Worm (Caenorhabditis elegans) whole organism, late embryonic: ENCODE data around the gene T18D3.9.

Experiments
- ama-1 ChIP-seq: fragments of 150-350 bp; optimal IDR thresholded peaks from 2 replicates; lab custom pipeline; 2014
- ceh-14 ChIP-seq: sonication (generic microtip); optimal IDR thresholded peaks from 2 replicates; lab custom pipeline; 2016; ENCODE audit warnings: missing genotype, missing genetic modification characterization, missing compliant biosample characterization
- ceh-2 ChIP-seq: sonication (generic microtip); optimal IDR thresholded peaks from 2 replicates; lab custom pipeline; 2016; ENCODE audit warnings: missing genotype, missing genetic modification characterization, missing compliant biosample characterization
- ceh-22 ChIP-seq: sonication (generic microtip); optimal IDR thresholded peaks from 2 replicates; lab custom pipeline; 2017; ENCODE audit warnings: missing biosample characterization, missing genetic modification characterization
- ceh-24 ChIP-seq: sonication (generic microtip); optimal IDR thresholded peaks from 2 replicates; lab custom pipeline; 2016; ENCODE audit warnings: mild to moderate bottlenecking, missing genetic modification characterization, missing compliant biosample characterization
- ceh-31 ChIP-seq: sonication (generic microtip); optimal IDR thresholded peaks from 2 replicates; lab custom pipeline; 2016; ENCODE audit warnings: missing genetic modification characterization, missing compliant biosample characterization
- ceh-34 ChIP-seq: sonication (generic microtip); optimal IDR thresholded peaks from 2 replicates; lab custom pipeline; 2016; ENCODE audit warnings: mild to moderate bottlenecking, missing genetic modification characterization, missing compliant biosample characterization
- ceh-48 ChIP-seq: sonication (generic microtip); optimal IDR thresholded peaks from 2 replicates; lab custom pipeline; 2016; ENCODE audit warnings: missing genetic modification characterization, inconsistent platforms, missing compliant biosample characterization
- elt-2 ChIP-seq: sonication (generic microtip); optimal IDR thresholded peaks from 2 replicates; lab custom pipeline; 2016; ENCODE audit warnings: missing genetic modification reagents, missing genetic modification characterization, missing compliant biosample characterization
- ets-4 ChIP-seq: sonication (generic microtip); optimal IDR thresholded peaks from 2 replicates; lab custom pipeline; 2016; ENCODE audit warnings: missing genetic modification characterization, missing compliant biosample characterization
- fax-1 ChIP-seq: sonication (generic microtip); optimal IDR thresholded peaks from 2 replicates; lab custom pipeline; 2016; ENCODE audit warnings: missing genotype, missing genetic modification characterization, missing compliant biosample characterization
- fkh-10 ChIP-seq: fragments of 150-350 bp; optimal IDR thresholded peaks from 2 replicates; lab custom pipeline; 2014; ENCODE audit warnings: missing biosample characterization, missing genetic modification reagents, missing genetic modification characterization
- hlh-13 ChIP-seq: fragments of 200-800 bp; sonication (Bioruptor generic); optimal IDR thresholded peaks from 2 replicates; lab custom pipeline; 2018; ENCODE audit warnings: mild to moderate bottlenecking, missing genetic modification characterization, missing compliant biosample characterization
- hlh-30 ChIP-seq: sonication (generic microtip); optimal IDR thresholded peaks from 2 replicates; lab custom pipeline; 2017; ENCODE audit warnings: antibody characterized with exemption, missing genetic modification characterization, missing compliant biosample characterization; ENCODE audit not compliant: insufficient read depth
- hlh-6 ChIP-seq: sonication (generic microtip); optimal IDR thresholded peaks from 2 replicates; lab custom pipeline; 2016; ENCODE audit warnings: missing genotype, missing genetic modification characterization, missing compliant biosample characterization
- lin-11 ChIP-seq: fragments of 200-800 bp; sonication (Bioruptor generic); optimal IDR thresholded peaks from 2 replicates; lab custom pipeline; 2018; ENCODE audit warnings: mild to moderate bottlenecking, missing genetic modification characterization, missing compliant biosample characterization
- madf-2 ChIP-seq: sonication (generic microtip); optimal IDR thresholded peaks from 2 replicates; lab custom pipeline; 2017; ENCODE audit warnings: missing genetic modification characterization, missing compliant biosample characterization
- nfya-1 ChIP-seq: sonication (generic microtip); optimal IDR thresholded peaks from 2 replicates; lab custom pipeline; 2017; ENCODE audit warnings: missing genetic modification characterization, mild to moderate bottlenecking, missing compliant biosample characterization, antibody characterized with exemption, moderate library complexity
- nhr-11 ChIP-seq: fragments of 150-350 bp; optimal IDR thresholded peaks from 2 replicates; lab custom pipeline; 2014; ENCODE audit warnings: missing biosample characterization, missing genetic modification characterization
- npax-4 ChIP-seq: sonication (generic microtip); optimal IDR thresholded peaks from 2 replicates; lab custom pipeline; 2016; ENCODE audit warnings: missing genetic modification characterization, missing compliant biosample characterization
- odd-2 ChIP-seq: sonication (generic microtip); optimal IDR thresholded peaks from 2 replicates; lab custom pipeline; 2017; ENCODE audit warnings: antibody characterized with exemption, mild to moderate bottlenecking, missing genetic modification characterization, missing compliant biosample characterization
- pat-9 ChIP-seq: fragments of 200-800 bp; sonication (Bioruptor generic); optimal IDR thresholded peaks from 2 replicates; lab custom pipeline; 2018; ENCODE audit warnings: mild to moderate bottlenecking, missing genetic modification characterization, moderate library complexity, missing compliant biosample characterization
- pha-2 ChIP-seq: sonication (generic microtip); optimal IDR thresholded peaks from 2 replicates; lab custom pipeline; 2017; ENCODE audit warnings: mild to moderate bottlenecking, missing genetic modification characterization, missing compliant biosample characterization
- pqm-1 ChIP-seq: sonication (generic microtip); optimal IDR thresholded peaks from 2 replicates; lab custom pipeline; 2016; ENCODE audit warnings: missing genetic modification characterization, missing compliant biosample characterization
- ref-2 ChIP-seq: sonication (generic microtip); optimal IDR thresholded peaks from 2 replicates; lab custom pipeline; 2016; ENCODE audit warnings: missing genetic modification characterization, missing compliant biosample characterization
- rnt-1 ChIP-seq: sonication (generic microtip); optimal IDR thresholded peaks from 2 replicates; lab custom pipeline; 2016; ENCODE audit warnings: missing genetic modification characterization, missing compliant biosample characterization
- sdc-2 ChIP-seq: sonication (generic microtip); optimal IDR thresholded peaks from 2 replicates; lab custom pipeline; 2016; ENCODE audit warnings: missing genotype, missing genetic modification characterization, missing compliant biosample characterization
- sox-2 ChIP-seq: fragments of 200-800 bp; sonication (Bioruptor generic); IDR thresholded peaks from 2 replicates; pipeline ENCODE4 v1.3.6; 2022; ENCODE audit warnings: missing genetic modification reagents, missing genetic modification characterization, missing compliant biosample characterization
- sox-4 ChIP-seq: sonication (generic microtip); optimal IDR thresholded peaks from 2 replicates; lab custom pipeline; 2017; ENCODE audit warnings: mild to moderate bottlenecking, missing genetic modification characterization, inconsistent platforms, missing compliant biosample characterization
- tbx-2 ChIP-seq: sonication (generic microtip); optimal IDR thresholded peaks from 2 replicates; lab custom pipeline; 2016; ENCODE audit warnings: missing genetic modification characterization, missing compliant biosample characterization
- tbx-7 ChIP-seq: sonication (generic microtip); optimal IDR thresholded peaks from 2 replicates; lab custom pipeline; 2016; ENCODE audit warnings: missing genotype, missing genetic modification characterization, missing compliant biosample characterization
- unc-42 ChIP-seq: sonication (generic microtip); optimal IDR thresholded peaks from 2 replicates; lab custom pipeline; 2016; ENCODE audit warnings: missing genotype, missing genetic modification characterization, missing compliant biosample characterization
- unc-86 ChIP-seq: sonication (generic microtip); optimal IDR thresholded peaks from 2 replicates; lab custom pipeline; 2016; ENCODE audit warnings: missing genetic modification characterization, missing compliant biosample characterization

Gene T18D3.9

ce11 chrX:12454290-12454795 is at the start of gene T18D3.9, which contains the start of gene T18D3.1:
Gene T18D3.9, minus strand, starts transcription at chrX:12454457.
Gene T18D3.1, plus strand, starts transcription at chrX:12454745.
- no peak for TF ChIP-seq madf-2 (tag; lab: Kevin White, UChicago)
- TF ChIP-seq nhr-11 (tag; lab: Kevin White, UChicago), result no peak
- TF ChIP-seq hlh-6 (tag; lab: Kevin White, UChicago), result no peak
- TF ChIP-seq npax-4 (tag; lab: Kevin White, UChicago), result no peak
- no peak for TF ChIP-seq fax-1 (tag; lab: Kevin White, UChicago)
- TF ChIP-seq ets-4, result no peak
- no peak for TF ChIP-seq pat-9 (tag; lab: Kevin White, UChicago)
- no peak for TF ChIP-seq ceh-22 (tag; lab: Kevin White, UChicago)
- TF ChIP-seq nfya-1 (tag; lab: Kevin White, UChicago), result peak; percentile 16
- TF ChIP-seq ceh-31 (tag; lab: Kevin White, UChicago), result peak; percentile 42
- no peak for TF ChIP-seq elt-2 (tag; lab: Kevin White, UChicago)
- TF ChIP-seq tbx-2 (tag; lab: Kevin White, UChicago), result peak; percentile 30
- no peak for TF ChIP-seq odd-2 (tag; lab: Kevin White, UChicago)
- no peak for TF ChIP-seq lin-11 (tag; lab: Kevin White, UChicago)
- TF ChIP-seq ref-2 (tag; lab: Kevin White, UChicago), result peak; percentile 33
- TF ChIP-seq hlh-13 (GFP tag; lab: Kevin White, UChicago), result no peak
- TF ChIP-seq ceh-48 (tag; lab: Kevin White, UChicago), result peak; percentile 36
- TF ChIP-seq rnt-1 (tag; lab: Kevin White, UChicago), result no peak
- TF ChIP-seq fkh-10 (GFP tag; lab: Kevin White, UChicago), result no peak
- no peak for TF ChIP-seq ceh-2

- TF ChIP-seq unc-86 (tag; lab: Kevin White, UChicago) (no peak), unc-42 (tag; lab: Kevin White, UChicago) (no peak), sox-2 (GFP tag; lab: Robert Waterston, UW) (no peak), ceh-34 (tag; lab: Kevin White, UChicago) (no peak), hlh-13 (GFP tag; lab: Kevin White, UChicago) (no peak)
Measured at ce11 chrX:12503288-12503803, 49.1 kb upstream of the T18D3.9 start, which contains the start of gene sdz-19. Gene sdz-19, minus strand, starts transcription at chrX:12503338.

- TF ChIP-seq pqm-1 (peak; percentile 11), hlh-30 (tag; lab: Kevin White, UChicago) (peak; percentile 20), elt-2 (tag; lab: Kevin White, UChicago) (peak; percentile 96), ceh-14 (tag; lab: Kevin White, UChicago) (no peak), ceh-24 (tag; lab: Kevin White, UChicago) (no peak), pha-2 (tag; lab: Kevin White, UChicago) (no peak), rnt-1 (tag; lab: Kevin White, UChicago) (peak; percentile 16)
- TF ChIP-seq, all 69 proteins: peak for 4
Measured at ce11 chrX:12500777-12501176, 46.5 kb upstream of the T18D3.9 start.

ce11 chrX:12492467-12492866 is 38.2 kb upstream of the T18D3.9 start, which contains the start of gene lips-1:
Gene lips-1, plus strand, starts transcription at chrX:12492767.
- TF ChIP-seq ceh-34 (tag; lab: Kevin White, UChicago) (no peak), odd-2 (tag; lab: Kevin White, UChicago) (no peak), sdc-2 (tag; lab: Kevin White, UChicago) (no peak), ama-1 (lab: Kevin White, UChicago) (no peak), ceh-22 (tag; lab: Kevin White, UChicago) (no peak), hlh-6 (tag; lab: Kevin White, UChicago) (no peak), sox-4 (tag; lab: Kevin White, UChicago) (no peak), tbx-7 (tag; lab: Kevin White, UChicago) (no peak)
